Fruit fly (Drosophila melanogaster) whole organism, embryonic: ENCODE measurements around the gene et.
A peak's percentile ranks its signal among the peaks of the same experiment; 100 is the strongest.

ENCODE experiments used
- ATbp ChIP-seq: fragments of 200-800 bp; sonication (Bioruptor generic); optimal IDR thresholded peaks from 2 replicates; lab custom pipeline; 2017; ENCODE audit warnings: missing biosample characterization, mild to moderate bottlenecking, missing genetic modification characterization, missing genetic modification reagents
- CG10209 ChIP-seq: fragments of 200-800 bp; sonication (Bioruptor generic); optimal IDR thresholded peaks from 3 replicates; lab custom pipeline; 2017; ENCODE audit warnings: missing biosample characterization, mild to moderate bottlenecking, missing genetic modification characterization, missing genetic modification reagents
- CG1024 ChIP-seq: fragments of 200-800 bp; sonication (Bioruptor generic); IDR thresholded peaks from 2 replicates; pipeline ENCODE4 v1.3.6; 2022; ENCODE audit warnings: missing biosample characterization, missing genetic modification characterization
- CG10543 ChIP-seq: fragments of 200-800 bp; sonication (Bioruptor generic); optimal IDR thresholded peaks from 3 replicates; lab custom pipeline; 2017; ENCODE audit warnings: missing biosample characterization, mild to moderate bottlenecking, missing genetic modification characterization, moderate library complexity
- CG11093 ChIP-seq: fragments of 200-800 bp; sonication (Bioruptor generic); IDR thresholded peaks from 3 replicates; pipeline ENCODE4 v1.3.6; 2022; ENCODE audit warnings: missing biosample characterization, missing genetic modification characterization
- CG11247 ChIP-seq: fragments of 200-800 bp; sonication (Bioruptor generic); IDR thresholded peaks from 2 replicates; pipeline ENCODE4 v1.3.6; 2022; ENCODE audit warnings: missing biosample characterization, missing genetic modification characterization
- CG13123 ChIP-seq: fragments of 200-800 bp; sonication (Bioruptor generic); optimal IDR thresholded peaks from 2 replicates; lab custom pipeline; 2016; ENCODE audit warnings: missing biosample characterization, missing genetic modification characterization
- CG15696 ChIP-seq: fragments of 200-800 bp; sonication (Bioruptor generic); optimal IDR thresholded peaks from 2 replicates; lab custom pipeline; 2019; ENCODE audit warnings: missing biosample characterization, mild to moderate bottlenecking, missing genetic modification characterization, moderate library complexity
- CG16813 ChIP-seq: fragments of 200-800 bp; sonication (Bioruptor generic); IDR thresholded peaks from 3 replicates; pipeline ENCODE4 v1.3.6; 2022; ENCODE audit warnings: missing biosample characterization, missing genetic modification characterization; ENCODE audit not compliant: partially characterized antibody
- CG17802 ChIP-seq: fragments of 200-800 bp; sonication (Bioruptor generic); optimal IDR thresholded peaks from 2 replicates; lab custom pipeline; 2018; ENCODE audit warnings: missing biosample characterization, mild to moderate bottlenecking, missing genetic modification characterization, moderate library complexity
- CG2712 ChIP-seq: fragments of 200-800 bp; optimal IDR thresholded peaks from 3 replicates; lab custom pipeline; 2019; ENCODE audit warnings: missing biosample characterization, mild to moderate bottlenecking, missing genetic modification characterization, moderate library complexity
- CG3065 ChIP-seq: fragments of 200-800 bp; sonication (Bioruptor generic); optimal IDR thresholded peaks from 2 replicates; lab custom pipeline; 2016; ENCODE audit warnings: missing biosample characterization, missing genetic modification characterization
- CG3163 ChIP-seq: fragments of 200-800 bp; sonication (Bioruptor generic); optimal IDR thresholded peaks from 3 replicates; lab custom pipeline; 2016; ENCODE audit warnings: missing biosample characterization, missing genetic modification characterization
- CG32532 ChIP-seq: fragments of 200-800 bp; sonication (Bioruptor generic); IDR thresholded peaks from 2 replicates; pipeline ENCODE4 v1.3.6; 2022; ENCODE audit warnings: missing biosample characterization, missing genetic modification characterization
- CG33557 ChIP-seq: fragments of 200-800 bp; sonication (Bioruptor generic); optimal IDR thresholded peaks from 2 replicates; lab custom pipeline; 2019; ENCODE audit warnings: missing biosample characterization, mild to moderate bottlenecking, missing genetic modification characterization, moderate library complexity
- CG34224 ChIP-seq: fragments of 200-800 bp; sonication (Bioruptor generic); IDR thresholded peaks from 3 replicates; pipeline ENCODE4 v1.3.6; 2022; ENCODE audit warnings: missing biosample characterization, missing genetic modification characterization; ENCODE audit not compliant: partially characterized antibody
- CG4617 ChIP-seq: fragments of 200-800 bp; sonication (Bioruptor generic); optimal IDR thresholded peaks from 3 replicates; lab custom pipeline; 2016; ENCODE audit warnings: missing biosample characterization, missing genetic modification characterization, borderline replicate concordance
- CG8478 ChIP-seq: fragments of >200 bp; optimal IDR thresholded peaks from 2 replicates; lab custom pipeline; 2018
- Drgx ChIP-seq: fragments of 200-800 bp; sonication (Bioruptor generic); IDR thresholded peaks from 2 replicates; pipeline ENCODE4 v1.3.6; 2022; ENCODE audit warnings: missing biosample characterization, missing genetic modification characterization
- E2f2 ChIP-seq: fragments of 200-800 bp; sonication (Bioruptor generic); IDR thresholded peaks from 2 replicates; pipeline ENCODE4 v1.3.6; 2022; ENCODE audit warnings: missing biosample characterization, missing genetic modification characterization
- HHEX ChIP-seq: fragments of 200-800 bp; sonication (Bioruptor generic); optimal IDR thresholded peaks from 3 replicates; lab custom pipeline; 2017; ENCODE audit warnings: missing biosample characterization, mild to moderate bottlenecking, missing genetic modification characterization, missing genetic modification reagents
- HLHmδ ChIP-seq: fragments of 200-800 bp; sonication (Bioruptor generic); optimal IDR thresholded peaks from 2 replicates; lab custom pipeline; 2018; ENCODE audit warnings: missing biosample characterization, mild to moderate bottlenecking, missing genetic modification characterization, moderate library complexity
- Hr3 ChIP-seq: fragments of 200-800 bp; sonication (Bioruptor generic); optimal IDR thresholded peaks from 3 replicates; lab custom pipeline; 2016; ENCODE audit warnings: missing biosample characterization, missing genetic modification characterization
- MBD-R2 ChIP-seq: fragments of 200-800 bp; sonication (Bioruptor generic); IDR thresholded peaks from 2 replicates; pipeline ENCODE4 v1.3.6; 2022; ENCODE audit warnings: missing biosample characterization, missing genetic modification characterization
- MESR4 ChIP-seq: fragments of 200-800 bp; sonication (Bioruptor generic); optimal IDR thresholded peaks from 2 replicates; lab custom pipeline; 2018; ENCODE audit warnings: missing biosample characterization, mild to moderate bottlenecking, missing genetic modification characterization, moderate library complexity
- Med ChIP-seq: fragments of 200-800 bp; sonication (Bioruptor generic); peaks from one replicate; lab custom pipeline; 2016; ENCODE audit warnings: missing biosample characterization, missing genetic modification characterization, mild to moderate bottlenecking, inconsistent platforms, moderate library complexity
- Nf-YC ChIP-seq: fragments of 200-800 bp; optimal IDR thresholded peaks from 3 replicates; lab custom pipeline; 2019; ENCODE audit warnings: missing biosample characterization, mild to moderate bottlenecking, missing genetic modification characterization, moderate library complexity
- Optix ChIP-seq: fragments of 200-800 bp; sonication (Bioruptor generic); IDR thresholded peaks from 3 replicates; pipeline ENCODE4 v1.3.6; 2022; ENCODE audit warnings: missing biosample characterization, missing genetic modification characterization
- Rfx ChIP-seq: fragments of 200-800 bp; sonication (Bioruptor generic); IDR thresholded peaks from 2 replicates; pipeline ENCODE4 v1.3.6; 2022; ENCODE audit warnings: missing biosample characterization, missing genetic modification characterization
- Side ChIP-seq: fragments of 200-800 bp; sonication (Bioruptor generic); optimal IDR thresholded peaks from 2 replicates; lab custom pipeline; 2016; ENCODE audit warnings: missing biosample characterization, missing genetic modification characterization
- Sin3A ChIP-seq: fragments of >200 bp; optimal IDR thresholded peaks from 2 replicates; lab custom pipeline; 2018
- Sry-β ChIP-seq: fragments of 200-800 bp; sonication (Bioruptor generic); optimal IDR thresholded peaks from 2 replicates; lab custom pipeline; 2018; ENCODE audit warnings: missing biosample characterization, mild to moderate bottlenecking, missing genetic modification characterization, moderate library complexity
- ato ChIP-seq: fragments of 200-800 bp; sonication (Bioruptor generic); IDR thresholded peaks from 2 replicates; pipeline ENCODE4 v1.3.6; 2022; ENCODE audit warnings: missing biosample characterization, missing genetic modification characterization; ENCODE audit not compliant: partially characterized antibody
- chinmo ChIP-seq: fragments of 200-800 bp; sonication (Bioruptor generic); IDR thresholded peaks from 4 replicates; pipeline ENCODE4 v1.3.6; 2022; ENCODE audit warnings: missing biosample characterization, missing genetic modification characterization; ENCODE audit not compliant: partially characterized antibody
- ci ChIP-seq: fragments of 200-800 bp; sonication (Bioruptor generic); IDR thresholded peaks from 3 replicates; pipeline ENCODE4 v1.3.6; 2022; ENCODE audit warnings: missing biosample characterization, missing genetic modification characterization
- disco-r ChIP-seq: fragments of 200-800 bp; sonication (Bioruptor generic); optimal IDR thresholded peaks from 2 replicates; lab custom pipeline; 2016; ENCODE audit warnings: missing biosample characterization, missing genetic modification characterization
- esg ChIP-seq: fragments of 200-800 bp; sonication (Bioruptor generic); conservative IDR thresholded peaks from 2 replicates; pipeline ENCODE4 v1.3.6; 2022; ENCODE audit warnings: missing biosample characterization, missing genetic modification characterization
- ewg ChIP-seq: fragments of 200-800 bp; sonication (Bioruptor generic); optimal IDR thresholded peaks from 3 replicates; lab custom pipeline; 2017; ENCODE audit warnings: mild to moderate bottlenecking, missing biosample characterization, missing genetic modification reagents, missing genetic modification characterization
- exex ChIP-seq: fragments of 200-800 bp; sonication (Bioruptor generic); optimal IDR thresholded peaks from 4 replicates; lab custom pipeline; 2018; ENCODE audit warnings: missing biosample characterization, mild to moderate bottlenecking, missing genetic modification characterization, moderate library complexity
- fru ChIP-seq: fragments of >200 bp; optimal IDR thresholded peaks from 2 replicates; lab custom pipeline; 2017
- hbn ChIP-seq: fragments of 200-800 bp; sonication (Bioruptor generic); IDR thresholded peaks from 2 replicates; pipeline ENCODE4 v1.3.6; 2022; ENCODE audit warnings: missing biosample characterization, missing genetic modification characterization; ENCODE audit not compliant: partially characterized antibody
- nerfin-2 ChIP-seq: fragments of 200-800 bp; sonication (Bioruptor generic); IDR thresholded peaks from 2 replicates; pipeline ENCODE4 v1.3.6; 2022; ENCODE audit warnings: missing biosample characterization, missing genetic modification characterization; ENCODE audit not compliant: partially characterized antibody
- nom ChIP-seq: fragments of 200-800 bp; sonication (Bioruptor generic); optimal IDR thresholded peaks from 2 replicates; lab custom pipeline; 2017; ENCODE audit warnings: missing biosample characterization, missing genetic modification characterization, mild to moderate bottlenecking, moderate library complexity, missing genetic modification reagents
- pho ChIP-seq: fragments of 200-800 bp; sonication (Bioruptor generic); optimal IDR thresholded peaks from 2 replicates; lab custom pipeline; 2016; ENCODE audit warnings: missing biosample characterization, missing genetic modification characterization
- sc ChIP-seq, 3 experiments: fragments of >200 bp in 2 of 3; fragments of 200-800 bp in 1 of 3; sonication (Bioruptor generic) in 1 of 3; optimal IDR thresholded peaks; 2 replicates in 2 of 3; 3 replicates in 1 of 3; lab custom pipeline; 2017; ENCODE audit warnings: mild to moderate bottlenecking in 1 of 3, missing biosample characterization in 1 of 3, missing genetic modification characterization in 1 of 3, missing genetic modification reagents in 1 of 3
- slou ChIP-seq: fragments of 200-800 bp; sonication (Bioruptor generic); optimal IDR thresholded peaks from 3 replicates; lab custom pipeline; 2016; ENCODE audit warnings: missing biosample characterization, missing genetic modification characterization
- so ChIP-seq: fragments of 200-800 bp; sonication (Bioruptor generic); IDR thresholded peaks from 3 replicates; pipeline ENCODE4 v1.3.6; 2022; ENCODE audit warnings: missing biosample characterization, missing genetic modification characterization
- sug ChIP-seq: fragments of 200-800 bp; optimal IDR thresholded peaks from 2 replicates; lab custom pipeline; 2019; ENCODE audit warnings: missing biosample characterization, mild to moderate bottlenecking, missing genetic modification characterization, moderate library complexity

Gene et

DNA sequence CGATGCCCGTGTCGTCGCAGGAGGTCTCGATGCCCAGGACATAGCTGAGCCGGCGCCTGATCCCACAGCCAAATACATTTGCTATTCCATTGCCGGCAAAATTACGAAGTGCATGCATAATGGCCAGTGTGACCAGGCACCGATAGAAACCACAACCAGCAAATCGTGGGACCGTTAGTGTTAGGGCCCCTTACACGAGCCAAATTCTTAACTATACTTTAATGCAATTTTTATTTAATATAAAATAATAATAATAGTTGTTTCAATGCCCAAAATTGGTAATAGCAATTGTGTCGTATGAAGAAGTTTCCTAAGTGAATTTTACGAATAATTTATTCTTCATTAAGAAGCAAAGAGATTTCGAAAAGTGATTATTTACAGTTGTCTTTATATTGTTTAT is 25.9 kb upstream of the et start, which contains the start of gene Tcs4 (continued):
- no peak for TF ChIP-seq CG13123 (GFP tag; lab: Kevin White, UChicago)
- TF ChIP-seq CG1024 (GFP tag; lab: Robert Waterston, UW) = no peak
- no peak for TF ChIP-seq esg
- TF ChIP-seq E2f2 (GFP tag; lab: Robert Waterston, UW) = peak; percentile 51
- TF ChIP-seq Drgx = 0 out of 2 replicates have a peak, but pooled peaks have one; percentile 6
- TF ChIP-seq sc (optimal IDR thresholded peaks at IDR 0.05; lab: Kevin White, UChicago) = no peak
- TF ChIP-seq sc (GFP tag; optimal IDR thresholded peaks at IDR 0.05; lab: Kevin White, UChicago) = no peak
- peak; percentile 80 for TF ChIP-seq CG34224 (GFP tag; lab: Robert Waterston, UW)
- TF ChIP-seq HHEX = no peak
- 0 out of 2 replicates have a peak, but pooled peaks have one; percentile 35 for TF ChIP-seq nerfin-2 (GFP tag; lab: Robert Waterston, UW)
- peak; percentile 13 for TF ChIP-seq CG10209 (GFP tag; lab: Kevin White, UChicago)

DNA sequence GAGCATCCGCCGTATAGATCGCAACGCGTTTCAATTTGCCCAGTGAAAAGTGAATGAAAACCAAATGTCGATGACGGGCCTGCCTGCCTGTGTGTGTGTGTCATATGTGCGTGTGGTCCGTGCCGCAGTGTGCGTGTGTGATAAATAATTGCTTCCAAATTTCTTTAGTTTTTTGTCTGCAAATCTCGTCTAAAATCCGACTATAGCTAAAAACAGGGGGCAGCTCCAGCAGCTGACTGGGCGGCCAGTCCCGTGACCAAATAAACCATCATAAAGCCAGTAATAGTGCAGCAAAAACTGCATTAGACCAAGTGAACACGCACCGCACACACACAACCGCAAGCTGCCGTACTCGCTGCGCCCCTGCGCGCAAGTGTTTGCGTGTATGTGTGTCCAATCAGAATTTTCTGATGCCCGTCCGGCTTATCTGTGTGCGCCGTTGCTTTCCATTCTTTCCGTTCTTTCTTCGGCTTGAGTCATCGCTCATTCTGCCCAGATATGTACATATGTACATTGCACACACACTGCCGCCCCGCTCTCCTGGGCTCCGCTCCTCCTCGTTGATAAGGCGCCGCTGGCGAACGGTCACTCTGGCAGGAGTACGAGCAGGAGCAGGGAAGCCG is 21.7 kb upstream of the et start:
- TF ChIP-seq CG2712 (tag; lab: Kevin White, UChicago) = peak; percentile 3
- TF ChIP-seq CG33557 (GFP tag; lab: Kevin White, UChicago) = peak; percentile 17
- no peak for TF ChIP-seq slou (GFP tag; lab: Kevin White, UChicago)
- TF ChIP-seq Med = peak; percentile 61
- no peak for TF ChIP-seq CG3163 (GFP tag; lab: Kevin White, UChicago)
- TF ChIP-seq CG8478 (lab: Kevin White, UChicago) = peak; percentile 92
- peak; percentile 42 for TF ChIP-seq CG10543 (GFP tag; lab: Kevin White, UChicago)
- peak; percentile 23 for TF ChIP-seq fru
- no peak for TF ChIP-seq exex (tag; lab: Kevin White, UChicago)
- peak; percentile 23 for TF ChIP-seq ATbp (GFP tag; lab: Kevin White, UChicago)
- no peak for TF ChIP-seq Sry-β (GFP tag; lab: Kevin White, UChicago)
- TF ChIP-seq Optix (GFP tag; lab: Robert Waterston, UW) = no peak
- no peak for TF ChIP-seq disco-r (GFP tag; lab: Kevin White, UChicago)
- TF ChIP-seq Nf-YC = peak; percentile 93
- peak; percentile 45 for TF ChIP-seq sug (tag; lab: Kevin White, UChicago)
- TF ChIP-seq Hr3 = no peak
- TF ChIP-seq CG3065 = no peak
- no peak for TF ChIP-seq Side (GFP tag; lab: Kevin White, UChicago)
- peak; percentile 25 for TF ChIP-seq ewg (GFP tag; lab: Kevin White, UChicago)
- TF ChIP-seq MESR4 (GFP tag; lab: Kevin White, UChicago) = peak; percentile 20
- TF ChIP-seq Rfx = peak; percentile 20; the same call in 1 of the 2 replicates
- peak; percentile 57 for TF ChIP-seq nom (GFP tag; lab: Kevin White, UChicago)
- TF ChIP-seq Sin3A (lab: Kevin White, UChicago) = no peak
- TF ChIP-seq CG32532 (GFP tag; lab: Robert Waterston, UW) = no peak
- TF ChIP-seq CG10209 (GFP tag; lab: Kevin White, UChicago) = peak; percentile 3
- TF ChIP-seq ato = no peak
- no peak for TF ChIP-seq pho
- TF ChIP-seq CG17802 (tag; lab: Kevin White, UChicago) = no peak
- TF ChIP-seq CG15696 (tag; lab: Kevin White, UChicago) = peak; percentile 44
- TF ChIP-seq HLHmδ (GFP tag; lab: Kevin White, UChicago) = peak; percentile 39
- no peak for TF ChIP-seq CG11247 (GFP tag; lab: Robert Waterston, UW)
- TF ChIP-seq so (GFP tag; lab: Robert Waterston, UW) = no peak
- TF ChIP-seq CG16813 (GFP tag; lab: Robert Waterston, UW) = no peak
- peak; percentile 17 for TF ChIP-seq CG4617 (GFP tag; lab: Kevin White, UChicago)
- no peak for TF ChIP-seq CG11093
- peak; percentile 56; the same call in 1 of the 3 replicates for TF ChIP-seq ci (GFP tag; lab: Robert Waterston, UW)
- TF ChIP-seq chinmo (GFP tag; lab: Robert Waterston, UW) = 0 out of 4 replicates have a peak, but pooled peaks have one; percentile 61
- no peak for TF ChIP-seq hbn
- no peak for TF ChIP-seq MBD-R2
